Fruit fly (Drosophila melanogaster): ENCODE measurements around the gene CG12684.
A peak's percentile ranks its signal among the peaks of the same experiment; 100 is the strongest.

CG12684 gene

dm6 chrX:4553999-4554398 lies 17.7 kb downstream of the CG12684 start, which contains the start of gene CG11444 (continued):
- TF ChIP-seq E2f2 (GFP tag; IDR thresholded peaks at IDR 0.05) (peak; percentile 93), CG13894 (tag; optimal IDR thresholded peaks at IDR 0.05) (peak; percentile 37), CG10267 (tag; optimal IDR thresholded peaks at IDR 0.05) (peak; percentile 97), fu2 (GFP tag; optimal IDR thresholded peaks at IDR 0.05) (peak; percentile 42), gsb-n (tag; optimal IDR thresholded peaks at IDR 0.05) (peak; percentile 34), fd3F (GFP tag; optimal IDR thresholded peaks at IDR 0.05) (no peak), p53 (GFP tag; optimal IDR thresholded peaks at IDR 0.05) (peak; percentile 42), Ada2b (GFP tag; IDR thresholded peaks at IDR 0.05) (no peak), trh (GFP tag; optimal IDR thresholded peaks at IDR 0.05) (no peak), Mes4 (GFP tag; optimal IDR thresholded peaks at IDR 0.05) (no peak), lmd (GFP tag; IDR thresholded peaks at IDR 0.05) (no peak), CG3995 (GFP tag; optimal IDR thresholded peaks at IDR 0.05) (peak; percentile 46), eve (GFP tag; optimal IDR thresholded peaks at IDR 0.05) (no peak), CG6654 (GFP tag; optimal IDR thresholded peaks at IDR 0.05) (no peak), stc (GFP tag; IDR thresholded peaks at IDR 0.05) (no peak), Sin3A (optimal IDR thresholded peaks at IDR 0.05) (peak; percentile 41), inv (GFP tag; IDR thresholded peaks at IDR 0.05; ENCODE audit: partially characterized antibody) (no peak), bcd (GFP tag; optimal IDR thresholded peaks at IDR 0.05) (no peak), sc (optimal IDR thresholded peaks at IDR 0.05) (no peak), sc (GFP tag; optimal IDR thresholded peaks at IDR 0.05) (no peak), CG7839 (tag; optimal IDR thresholded peaks at IDR 0.05) (no peak), tx (GFP tag; optimal IDR thresholded peaks at IDR 0.05) (no peak), CG30020 (tag; optimal IDR thresholded peaks at IDR 0.05) (no peak), scrt (GFP tag; optimal IDR thresholded peaks at IDR 0.05) (no peak), CG7928 (GFP tag; optimal IDR thresholded peaks at IDR 0.05) (peak; percentile 7), pan (optimal IDR thresholded peaks at IDR 0.05) (no peak), pan (GFP tag; optimal IDR thresholded peaks at IDR 0.05 in 1 of 2, IDR thresholded peaks at IDR 0.05 in 1 of 2) (no peak), tup (GFP tag; optimal IDR thresholded peaks at IDR 0.05) (no peak), CG17612 (GFP tag; IDR thresholded peaks at IDR 0.05) (no peak), CG1603 (tag; optimal IDR thresholded peaks at IDR 0.05) (peak; percentile 84), CG11093 (GFP tag; IDR thresholded peaks at IDR 0.05) (no peak), CG8281 (tag; optimal IDR thresholded peaks at IDR 0.05) (no peak), so (GFP tag; IDR thresholded peaks at IDR 0.05) (no peak), CG2116 (GFP tag; optimal IDR thresholded peaks at IDR 0.05) (peak; percentile 75), Deaf1 (tag; optimal IDR thresholded peaks at IDR 0.05) (no peak), gcm (GFP tag; optimal IDR thresholded peaks at IDR 0.05) (no peak), CG18011 (GFP tag; optimal IDR thresholded peaks at IDR 0.05) (no peak), ap (GFP tag; IDR thresholded peaks at IDR 0.05) (no peak), CG5245 (GFP tag; optimal IDR thresholded peaks at IDR 0.05) (peak; percentile 26), CG31388 (GFP tag; optimal IDR thresholded peaks at IDR 0.05) (no peak), sqz (GFP tag; optimal IDR thresholded peaks at IDR 0.05) (peak; percentile 73), lov (optimal IDR thresholded peaks at IDR 0.05) (no peak), lov (GFP tag; IDR thresholded peaks at IDR 0.05) (no peak), CG3163 (GFP tag; optimal IDR thresholded peaks at IDR 0.05) (peak; percentile 37), pita (GFP tag; optimal IDR thresholded peaks at IDR 0.05) (no peak), CG14667 (GFP tag; IDR thresholded peaks at IDR 0.05) (no peak), sens-2 (GFP tag; IDR thresholded peaks at IDR 0.05) (no peak), Rx (GFP tag; IDR thresholded peaks at IDR 0.05) (no peak), Ravus (GFP tag; IDR thresholded peaks at IDR 0.05) (no peak), D (optimal IDR thresholded peaks at IDR 0.05) (no peak), D (GFP tag; optimal IDR thresholded peaks at IDR 0.05) (no peak), schlank (tag; optimal IDR thresholded peaks at IDR 0.05) (no peak), CG17361 (GFP tag; IDR thresholded peaks at IDR 0.05) (0 out of 3 replicates have a peak, but pooled peaks have one; percentile 15), Hsf (GFP tag; optimal IDR thresholded peaks at IDR 0.05) (peak; percentile 53)

All from whole organism, embryonic.